Worm (Caenorhabditis elegans): ENCODE data around the gene zmp-1.

Gene zmp-1

ce11 chrIII:5943368-5944180 lies 10.8 kb upstream of the zmp-1 start (continued):
- no peak for TF ChIP-seq hlh-4 (tag; optimal IDR thresholded peaks at IDR 0.05)
- TF ChIP-seq ceh-82 (tag; optimal IDR thresholded peaks at IDR 0.05), result no peak
- no peak for TF ChIP-seq nhr-11 (tag; optimal IDR thresholded peaks at IDR 0.05)
- no peak for TF ChIP-seq blmp-1 (tag; optimal IDR thresholded peaks at IDR 0.05)
- peak; percentile 18 for TF ChIP-seq xbp-1 (tag; optimal IDR thresholded peaks at IDR 0.05)
- TF ChIP-seq lin-35 (GFP tag; optimal IDR thresholded peaks at IDR 0.05), result peak in 1 of 2 experiments; percentile 45
- TF ChIP-seq hpl-2 (GFP tag; optimal IDR thresholded peaks at IDR 0.05), result peak; percentile 67
- no peak for TF ChIP-seq egl-27 (tag; optimal IDR thresholded peaks at IDR 0.05)
- TF ChIP-seq pax-3 (tag; optimal IDR thresholded peaks at IDR 0.05), result no peak
- TF ChIP-seq nhr-77 (tag; optimal IDR thresholded peaks at IDR 0.05), result no peak
- TF ChIP-seq ztf-4 (tag; optimal IDR thresholded peaks at IDR 0.05), result peak; percentile 22
- TF ChIP-seq grh-1 (GFP tag; IDR thresholded peaks at IDR 0.05), result peak; percentile 35; the same call in 1 of the 2 replicates
- peak; percentile 48 for TF ChIP-seq nhr-85 (tag)
- TF ChIP-seq unc-30 (tag; optimal IDR thresholded peaks at IDR 0.05), result no peak
- no peak for TF ChIP-seq tbx-2 (tag; optimal IDR thresholded peaks at IDR 0.05)
- TF ChIP-seq ets-5 (GFP tag; IDR thresholded peaks at IDR 0.05), result no peak
- peak; percentile 93 for TF ChIP-seq ama-1 (optimal IDR thresholded peaks at IDR 0.05)
- TF ChIP-seq ceh-88 (GFP tag; IDR thresholded peaks at IDR 0.05), result no peak
- no peak for TF ChIP-seq nhr-12 (tag; optimal IDR thresholded peaks at IDR 0.05)
- no peak for TF ChIP-seq fkh-8 (tag; optimal IDR thresholded peaks at IDR 0.05)
- peak; percentile 54 for TF ChIP-seq nhr-71 (tag; optimal IDR thresholded peaks at IDR 0.05)
- TF ChIP-seq sox-4 (tag; optimal IDR thresholded peaks at IDR 0.05), result no peak
- no peak for TF ChIP-seq ces-1 (GFP tag; optimal IDR thresholded peaks at IDR 0.05)
- TF ChIP-seq unc-86 (tag; optimal IDR thresholded peaks at IDR 0.05), result no peak
- peak; percentile 39 for TF ChIP-seq elt-2 (tag; optimal IDR thresholded peaks at IDR 0.05)
- no peak for TF ChIP-seq unc-62 (GFP tag; optimal IDR thresholded peaks at IDR 0.05)
- no peak for TF ChIP-seq pag-3 (tag; optimal IDR thresholded peaks at IDR 0.05; ENCODE audit: borderline replicate concordance, insufficient read depth)
- TF ChIP-seq C16A3.4 (tag; optimal IDR thresholded peaks at IDR 0.05), result no peak
- peak; percentile 40 for TF ChIP-seq nhr-20 (tag; optimal IDR thresholded peaks at IDR 0.05)
- peak; percentile 58 for TF ChIP-seq nhr-47 (tag; optimal IDR thresholded peaks at IDR 0.05)
- TF ChIP-seq fkh-10 (GFP tag; optimal IDR thresholded peaks at IDR 0.05), result no peak
- TF ChIP-seq efl-3 (GFP tag; optimal IDR thresholded peaks at IDR 0.05), result no peak

- TF ChIP-seq fkh-8 (tag; optimal IDR thresholded peaks at IDR 0.05), result no peak
- TF ChIP-seq zip-4 (GFP tag; optimal IDR thresholded peaks at IDR 0.05), result no peak
- TF ChIP-seq ets-5 (GFP tag; IDR thresholded peaks at IDR 0.05), result no peak
- TF ChIP-seq lin-39 (tag; optimal IDR thresholded peaks at IDR 0.05), result no peak
- no peak for TF ChIP-seq zag-1 (tag; optimal IDR thresholded peaks at IDR 0.05)
- no peak for TF ChIP-seq unc-86 (tag; optimal IDR thresholded peaks at IDR 0.05)
- TF ChIP-seq tlp-1 (tag; optimal IDR thresholded peaks at IDR 0.05), result no peak
- no peak for TF ChIP-seq swsn-7 (tag; optimal IDR thresholded peaks at IDR 0.05)
- TF ChIP-seq ces-1 (GFP tag; optimal IDR thresholded peaks at IDR 0.05), result no peak
- peak; percentile 5 for TF ChIP-seq lin-14 (GFP tag; optimal IDR thresholded peaks at IDR 0.05)
- no peak for TF ChIP-seq grh-1 (GFP tag; IDR thresholded peaks at IDR 0.05)
- no peak for TF ChIP-seq efl-3 (GFP tag; optimal IDR thresholded peaks at IDR 0.05)
- no peak for TF ChIP-seq nhr-28 (tag; optimal IDR thresholded peaks at IDR 0.05)
- peak; percentile 63 for TF ChIP-seq nhr-85 (tag)
Observed at ce11 chrIII:5942104-5942503, 9.4 kb upstream of the zmp-1 start.

- TF ChIP-seq mdl-1 (tag; optimal IDR thresholded peaks at IDR 0.05) (peak in 1 of 2 experiments; percentile 94), ceh-63 (GFP tag; optimal IDR thresholded peaks at IDR 0.05) (no peak), unc-130 (tag; optimal IDR thresholded peaks at IDR 0.05) (peak; percentile 87), C34B4.2 (tag; optimal IDR thresholded peaks at IDR 0.05) (no peak), lin-15B (tag; optimal IDR thresholded peaks at IDR 0.05) (no peak), nhr-71 (tag; optimal IDR thresholded peaks at IDR 0.05) (peak; percentile 71), rnt-1 (tag; optimal IDR thresholded peaks at IDR 0.05) (peak; percentile 37), lin-35 (GFP tag; optimal IDR thresholded peaks at IDR 0.05) (peak; percentile 48 to 75), irx-1 (tag; optimal IDR thresholded peaks at IDR 0.05) (peak; percentile 21), tlp-1 (tag; optimal IDR thresholded peaks at IDR 0.05) (no peak), ama-1 (optimal IDR thresholded peaks at IDR 0.05) (peak; percentile 94), nhr-20 (tag; optimal IDR thresholded peaks at IDR 0.05) (peak; percentile 59), Y116A8C.19 (tag; optimal IDR thresholded peaks at IDR 0.05; ENCODE audit: borderline replicate concordance) (no peak), dpl-1 (GFP tag; optimal IDR thresholded peaks at IDR 0.05) (peak; percentile 1 to 33 (median 24)), vab-15 (tag; optimal IDR thresholded peaks at IDR 0.05) (no peak)
Observed at ce11 chrIII:5940525-5940974, 7.8 kb upstream of the zmp-1 start.

Measured in whole organism, L1 larva.